Fruit fly (Drosophila melanogaster): ENCODE results near the gene Spf45.
A peak's percentile ranks its signal among the peaks of the same experiment; 100 is the strongest.

Spf45 gene

dm6 chr2L:23068051-23068831, at the start of gene Spf45:
TSS of gene Spf45 (minus strand) at chr2L:23068386.
- TF ChIP-seq EcR (GFP tag; optimal IDR thresholded peaks at IDR 0.05) (no peak), psq (optimal IDR thresholded peaks at IDR 0.05) (no peak), pan (optimal IDR thresholded peaks at IDR 0.05) (no peak), usp (GFP tag; optimal IDR thresholded peaks at IDR 0.05) (no peak), CG8478 (optimal IDR thresholded peaks at IDR 0.05) (no peak), Dll (optimal IDR thresholded peaks at IDR 0.05) (no peak)

dm6 chr2L:23075357-23075988, 7.3 kb upstream of the Spf45 start:
- no peak for TF ChIP-seq pan (optimal IDR thresholded peaks at IDR 0.05)
- no peak for TF ChIP-seq EcR (GFP tag; optimal IDR thresholded peaks at IDR 0.05)
- no peak for TF ChIP-seq usp (GFP tag; optimal IDR thresholded peaks at IDR 0.05)
- no peak for TF ChIP-seq psq (optimal IDR thresholded peaks at IDR 0.05)
- TF ChIP-seq CG8478 (optimal IDR thresholded peaks at IDR 0.05), result no peak
- no peak for TF ChIP-seq Dll (optimal IDR thresholded peaks at IDR 0.05)

dm6 chr2L:23068832-23069157, 609 bp upstream of the Spf45 start:
- no peak for TF ChIP-seq usp (GFP tag; optimal IDR thresholded peaks at IDR 0.05)

dm6 chr2L:23065176-23065575, 3.0 kb downstream of the Spf45 start:
- no peak for TF ChIP-seq CG8478 (optimal IDR thresholded peaks at IDR 0.05)
- TF ChIP-seq psq (optimal IDR thresholded peaks at IDR 0.05), result no peak
- TF ChIP-seq Dll (optimal IDR thresholded peaks at IDR 0.05), result no peak
- no peak for TF ChIP-seq pan (optimal IDR thresholded peaks at IDR 0.05)
- TF ChIP-seq EcR (GFP tag; optimal IDR thresholded peaks at IDR 0.05), result no peak
- TF ChIP-seq usp (GFP tag; optimal IDR thresholded peaks at IDR 0.05), result no peak

- TF ChIP-seq pan (optimal IDR thresholded peaks at IDR 0.05) (no peak), Dll (optimal IDR thresholded peaks at IDR 0.05) (no peak), usp (GFP tag; optimal IDR thresholded peaks at IDR 0.05) (no peak), psq (optimal IDR thresholded peaks at IDR 0.05) (no peak), EcR (GFP tag; optimal IDR thresholded peaks at IDR 0.05) (no peak), CG8478 (optimal IDR thresholded peaks at IDR 0.05) (no peak)
Measured at dm6 chr2L:23025815-23026214, 42.4 kb downstream of the Spf45 start, which contains the start of gene Cht10. TSS of gene Cht10 (minus strand) at chr2L:23025915.

- TF ChIP-seq EcR (GFP tag; optimal IDR thresholded peaks at IDR 0.05) (peak; percentile 46 to 57), CG8478 (optimal IDR thresholded peaks at IDR 0.05) (no peak)
Measured at dm6 chr2L:23025386-23025785, 42.8 kb downstream of the Spf45 start.

- TF ChIP-seq Dll (optimal IDR thresholded peaks at IDR 0.05) (no peak), psq (optimal IDR thresholded peaks at IDR 0.05) (no peak), pan (optimal IDR thresholded peaks at IDR 0.05) (no peak), EcR (GFP tag; optimal IDR thresholded peaks at IDR 0.05) (no peak), usp (GFP tag; optimal IDR thresholded peaks at IDR 0.05) (no peak)
Measured at dm6 chr2L:23023893-23024292, 44.3 kb downstream of the Spf45 start.

Data from whole organism.